Fruit fly (Drosophila melanogaster) Kc167 (cell line): ENCODE measurements around the gene Nup98-96.

ENCODE experiments used
- Myc ChIP-seq: fragments of >200 bp; optimal IDR thresholded peaks from 2 replicates; lab custom pipeline; 2017; ENCODE audit warnings: missing external identifiers
- Sin3A ChIP-seq: fragments of >200 bp; optimal IDR thresholded peaks from 2 replicates; lab custom pipeline; 2018; ENCODE audit warnings: missing external identifiers
- h ChIP-seq: fragments of >200 bp; optimal IDR thresholded peaks from 3 replicates; lab custom pipeline; 2018; ENCODE audit warnings: missing external identifiers
- insv ChIP-seq: fragments of >200 bp; optimal IDR thresholded peaks from 3 replicates; lab custom pipeline; 2018; ENCODE audit warnings: missing external identifiers
- psq ChIP-seq: fragments of >200 bp; optimal IDR thresholded peaks from 2 replicates; lab custom pipeline; 2017; ENCODE audit warnings: missing external identifiers

Gene Nup98-96

dm6 chr3R:23725711-23726349 lies 55.6 kb downstream of the Nup98-96 start:
- TF ChIP-seq Sin3A (no peak), h (lab: Kevin White, UChicago) (no peak), Myc (lab: Kevin White, UChicago) (no peak), psq (no peak), insv (no peak)

dm6 chr3R:23724843-23725506 lies 56.4 kb downstream of the Nup98-96 start:
- no peak for TF ChIP-seq Sin3A
- TF ChIP-seq insv: no peak
- TF ChIP-seq psq: no peak
